Fruit fly (Drosophila melanogaster): ENCODE measurements around the gene Wdr82.
A peak's percentile ranks its signal among the peaks of the same experiment; 100 is the strongest.

Wdr82 gene

DNA sequence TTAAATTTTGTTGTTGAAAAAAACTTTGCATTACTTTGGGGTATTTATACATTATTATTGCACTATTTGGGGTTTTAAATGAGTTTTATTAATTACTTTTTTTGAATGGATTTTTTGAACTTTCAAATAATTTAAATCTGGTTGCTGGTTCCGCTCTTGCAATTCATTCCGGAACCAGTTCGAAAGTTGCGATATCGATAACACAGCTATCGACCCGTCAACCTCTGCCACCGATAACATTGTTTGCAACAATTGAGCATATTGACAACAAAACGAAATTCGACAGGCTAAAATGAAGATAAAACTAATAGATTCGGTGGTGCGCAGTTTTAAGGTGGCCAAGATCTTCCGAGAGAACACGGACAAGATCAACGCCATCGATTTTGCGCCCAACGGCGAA is at the start of gene Wdr82 (continued):
- TF ChIP-seq CG4730 (GFP tag; IDR thresholded peaks at IDR 0.05) (no peak), Mad (GFP tag; optimal IDR thresholded peaks at IDR 0.05) (no peak), toy (GFP tag; IDR thresholded peaks at IDR 0.05) (no peak), zfh1 (GFP tag; IDR thresholded peaks at IDR 0.05) (no peak), CG6175 (GFP tag; IDR thresholded peaks at IDR 0.05) (no peak), fu2 (GFP tag; optimal IDR thresholded peaks at IDR 0.05) (no peak), pan (optimal IDR thresholded peaks at IDR 0.05) (no peak), pan (GFP tag; optimal IDR thresholded peaks at IDR 0.05 in 1 of 2, IDR thresholded peaks at IDR 0.05 in 1 of 2) (no peak), CG11560 (tag; IDR thresholded peaks at IDR 0.05) (no peak), Dll (GFP tag; IDR thresholded peaks at IDR 0.05; ENCODE audit: partially characterized antibody) (peak; percentile 77), usp (GFP tag; optimal IDR thresholded peaks at IDR 0.05) (no peak), YL-1 (GFP tag; optimal IDR thresholded peaks at IDR 0.05) (peak; percentile 8), repo (GFP tag; optimal IDR thresholded peaks at IDR 0.05) (no peak), Stat92E (GFP tag; optimal IDR thresholded peaks at IDR 0.05) (no peak), al (GFP tag; IDR thresholded peaks at IDR 0.05) (no peak), wdn (GFP tag; IDR thresholded peaks at IDR 0.05) (no peak), Hmx (GFP tag; optimal IDR thresholded peaks at IDR 0.05) (no peak), scrt (GFP tag; optimal IDR thresholded peaks at IDR 0.05) (no peak), sc (optimal IDR thresholded peaks at IDR 0.05) (no peak), sc (GFP tag; optimal IDR thresholded peaks at IDR 0.05) (no peak), Abd-B (GFP tag; optimal IDR thresholded peaks at IDR 0.05) (no peak), HmgD (GFP tag; optimal IDR thresholded peaks at IDR 0.05) (no peak), B-H2 (GFP tag; optimal IDR thresholded peaks at IDR 0.05) (no peak), Doc3 (GFP tag; IDR thresholded peaks at IDR 0.05; ENCODE audit: partially characterized antibody) (peak; percentile 37; the same call in 1 of the 3 replicates), Lim3 (GFP tag; IDR thresholded peaks at IDR 0.05) (no peak), CG15011 (GFP tag; optimal IDR thresholded peaks at IDR 0.05) (no peak), psq (GFP tag; optimal IDR thresholded peaks at IDR 0.05) (no peak), Ada2b (GFP tag; IDR thresholded peaks at IDR 0.05) (no peak), p53 (GFP tag; optimal IDR thresholded peaks at IDR 0.05) (no peak), grn (GFP tag; optimal IDR thresholded peaks at IDR 0.05) (no peak), CG15696 (tag; optimal IDR thresholded peaks at IDR 0.05) (no peak), Elba2 (GFP tag; optimal IDR thresholded peaks at IDR 0.05) (no peak), CG15514 (GFP tag; optimal IDR thresholded peaks at IDR 0.05) (peak; percentile 100), Sox100B (GFP tag; optimal IDR thresholded peaks at IDR 0.05) (no peak), pum (GFP tag; optimal IDR thresholded peaks at IDR 0.05) (no peak), kay (GFP tag; optimal IDR thresholded peaks at IDR 0.05) (no peak), ERR (GFP tag; optimal IDR thresholded peaks at IDR 0.05) (no peak), NC2β (GFP tag; optimal IDR thresholded peaks at IDR 0.05) (no peak), CG9817 (tag; optimal IDR thresholded peaks at IDR 0.05) (no peak), CG3065 (GFP tag; optimal IDR thresholded peaks at IDR 0.05) (no peak), cad (GFP tag; optimal IDR thresholded peaks at IDR 0.05) (no peak), CG2199 (GFP tag; IDR thresholded peaks at IDR 0.05) (no peak), Fer2 (tag; optimal IDR thresholded peaks at IDR 0.05) (no peak), CG11723 (GFP tag; optimal IDR thresholded peaks at IDR 0.05) (no peak), Hr78 (GFP tag; optimal IDR thresholded peaks at IDR 0.05) (no peak), cg (GFP tag; optimal IDR thresholded peaks at IDR 0.05) (no peak), sima (GFP tag; optimal IDR thresholded peaks at IDR 0.05) (no peak), ems (GFP tag; optimal IDR thresholded peaks at IDR 0.05) (no peak), chif (GFP tag; optimal IDR thresholded peaks at IDR 0.05) (no peak), CG14014 (GFP tag; IDR thresholded peaks at IDR 0.05) (no peak), tio (GFP tag; optimal IDR thresholded peaks at IDR 0.05) (no peak), CG13424 (tag; optimal IDR thresholded peaks at IDR 0.05) (no peak), CG15601 (tag; optimal IDR thresholded peaks at IDR 0.05) (no peak)

All from whole organism, embryonic.